Worm (Caenorhabditis elegans): Measurements from ENCODE around the gene Y57G11C.499.

DNA sequence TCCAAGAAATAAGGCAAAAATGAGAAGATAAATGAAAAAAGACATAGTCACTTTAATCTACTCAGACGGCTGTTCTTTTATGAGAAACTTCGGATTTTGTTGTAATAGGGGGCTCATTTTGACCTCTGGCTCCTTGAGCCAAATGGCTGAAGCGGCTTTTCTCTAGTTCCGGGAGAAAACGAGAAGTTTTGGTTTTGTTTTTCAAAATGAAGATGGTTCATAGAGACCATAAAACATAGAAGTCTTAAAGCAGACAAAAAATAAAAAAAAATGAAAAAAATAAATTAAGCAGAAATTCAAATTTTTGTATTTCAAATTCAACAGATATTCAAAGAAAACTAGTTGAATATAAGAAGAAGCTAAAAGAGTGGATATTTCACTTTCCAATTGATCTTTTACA is 48.4 kb downstream of the Y57G11C.499 start, which contains the start of gene Y57G11C.41:
- TF ChIP-seq R02D3.7 (tag; optimal IDR thresholded peaks at IDR 0.05) (no peak), hlh-11 (tag; optimal IDR thresholded peaks at IDR 0.05) (no peak), lir-3 (tag; optimal IDR thresholded peaks at IDR 0.05) (no peak), nhr-10 (tag; optimal IDR thresholded peaks at IDR 0.05) (no peak), nhr-28 (tag; optimal IDR thresholded peaks at IDR 0.05) (no peak), php-3 (GFP tag; IDR thresholded peaks at IDR 0.05) (no peak), lsy-2 (tag; optimal IDR thresholded peaks at IDR 0.05) (no peak), dpl-1 (GFP tag; optimal IDR thresholded peaks at IDR 0.05) (no peak), F49E8.2 (tag; optimal IDR thresholded peaks at IDR 0.05; ENCODE audit: borderline replicate concordance) (no peak), fkh-10 (GFP tag; optimal IDR thresholded peaks at IDR 0.05) (no peak), zag-1 (tag; optimal IDR thresholded peaks at IDR 0.05) (no peak), ama-1 (optimal IDR thresholded peaks at IDR 0.05) (no peak), jun-1 (tag; optimal IDR thresholded peaks at IDR 0.05) (no peak), fos-1 (tag; optimal IDR thresholded peaks at IDR 0.05) (no peak)
